Worm (Caenorhabditis elegans): ENCODE data around the gene K02E11.5.
"Not testable (repeated sequence)": the region's sequence is repeated elsewhere in the genome, so short reads cannot be mapped to it uniquely, and the experiment has no call there.

Gene K02E11.5

ce11 chrV:14252025-14252424 lies at the start of gene K02E11.5:
K02E11.5 (plus strand) TSS chrV:14252325.
- no peak for TF ChIP-seq unc-62 (GFP tag; optimal IDR thresholded peaks at IDR 0.05)

- not testable (repeated sequence) for TF ChIP-seq unc-62 (GFP tag; optimal IDR thresholded peaks at IDR 0.05)
Observed at ce11 chrV:14205214-14205613, 46.9 kb upstream of the K02E11.5 start, which contains the start of gene T16A9.3. T16A9.3 (plus strand) TSS chrV:14205514.

- TF ChIP-seq unc-62 (GFP tag; optimal IDR thresholded peaks at IDR 0.05), result no peak
Observed at ce11 chrV:14210743-14211142, 41.4 kb upstream of the K02E11.5 start, which contains the start of gene str-230. str-230 (minus strand) TSS chrV:14210843.

ce11 chrV:14212813-14213212 lies 39.3 kb upstream of the K02E11.5 start:
- no peak for TF ChIP-seq unc-62 (GFP tag; optimal IDR thresholded peaks at IDR 0.05)

- TF ChIP-seq unc-62 (GFP tag; optimal IDR thresholded peaks at IDR 0.05), result no peak
Observed at ce11 chrV:14215106-14215505, 37.0 kb upstream of the K02E11.5 start, which contains the start of gene T16A9.5. T16A9.5 (minus strand) TSS chrV:14215206.

- TF ChIP-seq unc-62 (GFP tag; optimal IDR thresholded peaks at IDR 0.05), result no peak
Observed at ce11 chrV:14223141-14223540, 29.0 kb upstream of the K02E11.5 start.

- TF ChIP-seq unc-62 (GFP tag; optimal IDR thresholded peaks at IDR 0.05), result no peak
Observed at ce11 chrV:14226373-14226772, 25.8 kb upstream of the K02E11.5 start, which contains the start of gene nep-21. nep-21 (minus strand) TSS chrV:14226473.

ce11 chrV:14230788-14231583 lies 21.1 kb upstream of the K02E11.5 start:
- no peak for TF ChIP-seq unc-62 (GFP tag; optimal IDR thresholded peaks at IDR 0.05)

ce11 chrV:14231656-14232055 lies 20.5 kb upstream of the K02E11.5 start:
- no peak for TF ChIP-seq unc-62 (GFP tag; optimal IDR thresholded peaks at IDR 0.05)

- TF ChIP-seq unc-62 (GFP tag; optimal IDR thresholded peaks at IDR 0.05), result no peak
Observed at ce11 chrV:14235942-14236341, 16.2 kb upstream of the K02E11.5 start, which contains the start of gene ent-3. ent-3 (minus strand) TSS chrV:14236042.

- TF ChIP-seq unc-62 (GFP tag; optimal IDR thresholded peaks at IDR 0.05), result no peak
Observed at ce11 chrV:14240694-14241201, 11.4 kb upstream of the K02E11.5 start, which contains the start of gene K02E11.10. K02E11.10 (minus strand) TSS chrV:14241151.

ce11 chrV:14243904-14244303 lies 8.2 kb upstream of the K02E11.5 start, which contains the start of gene sre-7:
sre-7 (plus strand) TSS chrV:14244204.
- TF ChIP-seq unc-62 (GFP tag; optimal IDR thresholded peaks at IDR 0.05), result no peak

ce11 chrV:14246761-14247160 lies 5.4 kb upstream of the K02E11.5 start, which contains the start of gene K02E11.3:
K02E11.3 (minus strand) TSS chrV:14246861.
- no peak for TF ChIP-seq unc-62 (GFP tag; optimal IDR thresholded peaks at IDR 0.05)

ce11 chrV:14248025-14248424 lies 4.1 kb upstream of the K02E11.5 start, which contains the start of gene K02E11.4:
K02E11.4 (minus strand) TSS chrV:14248125.
- no peak for TF ChIP-seq unc-62 (GFP tag; optimal IDR thresholded peaks at IDR 0.05)

ce11 chrV:14248654-14249053 lies 3.5 kb upstream of the K02E11.5 start, which contains the start of gene K02E11.6:
K02E11.6 (plus strand) TSS chrV:14248802.
- TF ChIP-seq unc-62 (GFP tag; optimal IDR thresholded peaks at IDR 0.05), result no peak

ce11 chrV:14254221-14254620 lies 2.1 kb downstream of the K02E11.5 start, which contains the start of gene K02E11.7:
K02E11.7 (minus strand) TSS chrV:14254321.
- TF ChIP-seq unc-62 (GFP tag; optimal IDR thresholded peaks at IDR 0.05), result no peak

All from whole organism, dauer.